Worm (Caenorhabditis elegans): Measurements from ENCODE around the gene ctsa-2.

ce11 chrX:6458467-6458866 lies 28.1 kb upstream of the ctsa-2 start:
- TF ChIP-seq pha-4 (tag; optimal IDR thresholded peaks at IDR 0.05): no peak
- TF ChIP-seq elt-2 (tag; optimal IDR thresholded peaks at IDR 0.05): no peak
- no peak for TF ChIP-seq ceh-48 (tag; optimal IDR thresholded peaks at IDR 0.05)
- TF ChIP-seq pqm-1 (tag; optimal IDR thresholded peaks at IDR 0.05): no peak
- no peak for TF ChIP-seq unc-55 (GFP tag; optimal IDR thresholded peaks at IDR 0.05)
- no peak for TF ChIP-seq ama-1 (optimal IDR thresholded peaks at IDR 0.05)
- TF ChIP-seq sdc-2 (tag; optimal IDR thresholded peaks at IDR 0.05): no peak
